Worm (Caenorhabditis elegans): ENCODE results near the gene srx-19.

The srx-19 gene

ce11 chrIV:6842470-6843008 is 30.5 kb upstream of the srx-19 start, which contains the start of gene lip-1:
Gene lip-1, plus strand, starts transcription at chrIV:6842958.
- TF ChIP-seq tbx-8 (GFP tag; optimal IDR thresholded peaks at IDR 0.05) (no peak), nhr-28 (tag; optimal IDR thresholded peaks at IDR 0.05) (no peak), mep-1 (tag; optimal IDR thresholded peaks at IDR 0.05) (no peak), mab-5 (tag; optimal IDR thresholded peaks at IDR 0.05) (no peak), M03D4.4 (tag; optimal IDR thresholded peaks at IDR 0.05) (no peak), ztf-11 (tag; optimal IDR thresholded peaks at IDR 0.05) (no peak), ceh-83 (GFP tag; optimal IDR thresholded peaks at IDR 0.05) (no peak), unc-62 (GFP tag; optimal IDR thresholded peaks at IDR 0.05) (no peak), hlh-1 (tag; optimal IDR thresholded peaks at IDR 0.05) (no peak), unc-39 (tag; optimal IDR thresholded peaks at IDR 0.05) (no peak), lin-32 (GFP tag; optimal IDR thresholded peaks at IDR 0.05) (no peak), nhr-2 (tag; optimal IDR thresholded peaks at IDR 0.05) (no peak), nhr-12 (tag; optimal IDR thresholded peaks at IDR 0.05) (no peak), snpc-4 (tag; optimal IDR thresholded peaks at IDR 0.05) (no peak), drap-1 (GFP tag; optimal IDR thresholded peaks at IDR 0.05) (no peak), nhr-237 (tag; optimal IDR thresholded peaks at IDR 0.05) (no peak), ces-1 (GFP tag; optimal IDR thresholded peaks at IDR 0.05) (no peak), ceh-43 (GFP tag; optimal IDR thresholded peaks at IDR 0.05) (no peak), bed-3 (GFP tag; optimal IDR thresholded peaks at IDR 0.05) (no peak), elt-1 (tag; optimal IDR thresholded peaks at IDR 0.05; ENCODE audit: borderline replicate concordance, insufficient read depth) (no peak)

- TF ChIP-seq ham-2 (GFP tag; optimal IDR thresholded peaks at IDR 0.05) (no peak), ztf-11 (tag; optimal IDR thresholded peaks at IDR 0.05) (no peak), elt-3 (tag; optimal IDR thresholded peaks at IDR 0.05) (no peak), nhr-2 (tag; optimal IDR thresholded peaks at IDR 0.05) (no peak)
These were observed 20.3 kb upstream of the srx-19 start for ce11 chrIV:6852727-6853126.

ce11 chrIV:6859270-6859669 is 13.8 kb upstream of the srx-19 start, which contains the start of gene R13H7.2:
Gene R13H7.2, minus strand, starts transcription at chrIV:6859370.
- TF ChIP-seq cnd-1 (tag; optimal IDR thresholded peaks at IDR 0.05) (no peak), sem-2 (GFP tag; optimal IDR thresholded peaks at IDR 0.05) (no peak), hlh-1 (tag; optimal IDR thresholded peaks at IDR 0.05) (no peak), unc-39 (tag; optimal IDR thresholded peaks at IDR 0.05) (no peak), zip-8 (tag; optimal IDR thresholded peaks at IDR 0.05) (no peak), ceh-39 (tag; optimal IDR thresholded peaks at IDR 0.05) (no peak), pha-4 (tag; optimal IDR thresholded peaks at IDR 0.05) (no peak), ceh-43 (GFP tag; optimal IDR thresholded peaks at IDR 0.05) (no peak), nhr-237 (tag; optimal IDR thresholded peaks at IDR 0.05) (no peak)

DNA sequence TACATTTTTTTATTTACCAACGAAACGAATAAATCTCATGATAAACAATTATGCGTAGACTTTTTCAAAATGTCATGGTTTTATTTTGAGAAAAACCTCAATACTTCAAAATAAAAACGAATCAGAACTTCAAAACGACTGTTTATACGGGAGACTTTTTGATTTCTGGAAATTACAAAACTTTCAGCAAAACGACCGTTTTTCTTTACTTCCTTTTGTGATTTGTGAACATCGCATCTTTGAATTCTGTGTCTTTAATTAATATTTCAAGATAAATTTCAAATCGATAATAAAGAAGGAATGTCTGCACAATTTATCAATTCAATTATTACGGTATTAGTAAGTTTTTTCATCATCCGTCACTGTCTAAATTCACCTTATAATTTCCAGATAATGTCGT is 5.3 kb upstream of the srx-19 start, which contains the start of gene srx-20:
TSS of gene srx-20 (plus strand) at position 301 of the 400 bp plus-strand sequence.
- TF ChIP-seq ham-2 (GFP tag; optimal IDR thresholded peaks at IDR 0.05) (no peak), lsy-2 (tag; optimal IDR thresholded peaks at IDR 0.05) (no peak), blmp-1 (tag; optimal IDR thresholded peaks at IDR 0.05) (no peak), sem-2 (GFP tag; optimal IDR thresholded peaks at IDR 0.05) (no peak), ztf-11 (tag; optimal IDR thresholded peaks at IDR 0.05) (no peak), ceh-83 (GFP tag; optimal IDR thresholded peaks at IDR 0.05) (no peak), unc-62 (GFP tag; optimal IDR thresholded peaks at IDR 0.05) (no peak), mep-1 (tag; optimal IDR thresholded peaks at IDR 0.05) (no peak), flh-1 (GFP tag; optimal IDR thresholded peaks at IDR 0.05) (no peak)

DNA sequence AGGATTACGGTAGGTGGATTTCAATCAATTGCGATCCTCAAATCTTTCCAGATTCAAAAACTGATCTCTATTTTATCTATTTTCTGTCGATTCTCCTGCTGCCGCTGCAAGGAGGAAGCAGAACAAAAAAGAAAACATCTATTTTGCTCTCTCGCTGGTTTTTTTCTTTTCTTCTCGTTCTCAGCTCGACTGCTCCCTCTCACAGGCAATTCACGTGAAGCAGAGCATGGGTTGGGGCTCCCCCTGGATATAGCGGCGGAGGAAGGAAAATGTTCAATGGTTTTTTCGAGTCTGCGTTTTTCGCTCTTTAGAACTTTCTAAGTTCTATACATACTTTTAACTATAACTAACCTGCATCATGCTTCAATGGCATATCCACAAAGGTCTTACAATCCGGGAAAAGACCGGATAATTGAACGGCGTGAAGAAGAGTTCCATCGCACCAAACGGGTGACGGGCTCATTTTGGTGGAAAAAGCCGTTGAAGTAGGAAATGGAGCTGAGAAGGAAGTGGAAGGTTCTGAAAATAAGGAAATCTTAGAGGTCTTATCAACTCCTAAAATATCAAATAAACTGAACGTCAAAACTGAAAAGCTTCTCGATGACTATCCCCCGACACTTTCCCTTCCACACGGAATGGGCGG is 6.0 kb downstream of the srx-19 start:
- peak; percentile 23 for TF ChIP-seq cnd-1 (tag; optimal IDR thresholded peaks at IDR 0.05)
- TF ChIP-seq elt-3 (tag; optimal IDR thresholded peaks at IDR 0.05): no peak

Data from whole organism, mixed stage, embryonic.